Worm (Caenorhabditis elegans): ENCODE measurements around the gene Y73C8B.3.

The Y73C8B.3 gene

ce11 chrV:3165438-3165837 lies 27.6 kb downstream of the Y73C8B.3 start, which contains the start of gene C36C5.14:
Gene C36C5.14 (minus strand): TSS chrV:3165538.
- TF ChIP-seq spr-3 (GFP tag; optimal IDR thresholded peaks at IDR 0.05) (no peak), nhr-25 (tag; optimal IDR thresholded peaks at IDR 0.05; ENCODE audit: borderline replicate concordance, insufficient read depth) (no peak), nhr-77 (tag; optimal IDR thresholded peaks at IDR 0.05) (no peak), zfp-3 (GFP tag; conservative IDR thresholded peaks at IDR 0.05) (no peak), mxl-2 (GFP tag; conservative IDR thresholded peaks at IDR 0.05) (no peak), daf-8 (GFP tag; IDR thresholded peaks at IDR 0.05) (no peak), unc-62 (GFP tag; optimal IDR thresholded peaks at IDR 0.05 in 1 of 2) (no peak), unc-62 (tag; optimal IDR thresholded peaks at IDR 0.05) (no peak), spr-1 (tag; optimal IDR thresholded peaks at IDR 0.05) (no peak), mdt-29 (GFP tag; IDR thresholded peaks at IDR 0.05) (no peak), pqm-1 (tag; optimal IDR thresholded peaks at IDR 0.05) (no peak), madf-9 (GFP tag; conservative IDR thresholded peaks at IDR 0.05) (no peak), gei-8 (GFP tag; optimal IDR thresholded peaks at IDR 0.05) (no peak), dmd-8 (GFP tag; IDR thresholded peaks at IDR 0.05) (no peak), ztf-11 (tag; optimal IDR thresholded peaks at IDR 0.05) (no peak), zag-1 (tag; optimal IDR thresholded peaks at IDR 0.05) (no peak), nhr-76 (tag; optimal IDR thresholded peaks at IDR 0.05) (no peak)

- no peak for TF ChIP-seq unc-39 (tag; optimal IDR thresholded peaks at IDR 0.05)
- TF ChIP-seq fos-1 (tag; optimal IDR thresholded peaks at IDR 0.05) = no peak
- no peak for TF ChIP-seq nhr-11 (tag; optimal IDR thresholded peaks at IDR 0.05)
- TF ChIP-seq lin-1 (GFP tag; IDR thresholded peaks at IDR 0.05) = 0 out of 2 replicates have a peak, but pooled peaks have one; percentile 42
- TF ChIP-seq D1046.2 (GFP tag; IDR thresholded peaks at IDR 0.05) = peak; percentile 58; the same call in 1 of the 2 replicates
- no peak for TF ChIP-seq ceh-28 (tag; optimal IDR thresholded peaks at IDR 0.05)
- peak; percentile 34; the same call in 1 of the 2 replicates for TF ChIP-seq mdt-29 (GFP tag; IDR thresholded peaks at IDR 0.05)
- TF ChIP-seq vab-7 (GFP tag; IDR thresholded peaks at IDR 0.05) = peak; percentile 63
- peak; percentile 66 for TF ChIP-seq F49E8.2 (tag; optimal IDR thresholded peaks at IDR 0.05; ENCODE audit: borderline replicate concordance)
- peak in 1 of 2 experiments; percentile 31; a peak in 1 of 4 replicates for TF ChIP-seq madf-5 (GFP tag; IDR thresholded peaks at IDR 0.05)
- no peak for TF ChIP-seq hlh-30 (tag; optimal IDR thresholded peaks at IDR 0.05; ENCODE audit: insufficient read depth)
- no peak for TF ChIP-seq dve-1 (tag; optimal IDR thresholded peaks at IDR 0.05; ENCODE audit: insufficient read depth)
- TF ChIP-seq ceh-44 (GFP tag; IDR thresholded peaks at IDR 0.05) = 0 out of 2 replicates have a peak, but pooled peaks have one; percentile 16
- TF ChIP-seq F44E2.7 (GFP tag; IDR thresholded peaks at IDR 0.05) = no peak
- no peak for TF ChIP-seq mxl-2 (GFP tag; conservative IDR thresholded peaks at IDR 0.05)
- TF ChIP-seq dmd-9 (GFP tag; IDR thresholded peaks at IDR 0.05) = 0 out of 2 replicates have a peak, but pooled peaks have one; percentile 23
- TF ChIP-seq lim-7 (GFP tag; IDR thresholded peaks at IDR 0.05) = peak; percentile 62; the same call in 1 of the 2 replicates
- no peak for TF ChIP-seq nhr-42 (GFP tag; IDR thresholded peaks at IDR 0.05)
- no peak for TF ChIP-seq zip-11 (GFP tag; IDR thresholded peaks at IDR 0.05)
- no peak for TF ChIP-seq ama-1 (optimal IDR thresholded peaks at IDR 0.05)
- peak; percentile 28 for TF ChIP-seq unc-130 (GFP tag; optimal IDR thresholded peaks at IDR 0.05)
- peak; percentile 71; the same call in 1 of the 2 replicates for TF ChIP-seq F26F4.8 (GFP tag; conservative IDR thresholded peaks at IDR 0.05)
- no peak for TF ChIP-seq jun-1 (tag; optimal IDR thresholded peaks at IDR 0.05)
- TF ChIP-seq dmd-8 (GFP tag; IDR thresholded peaks at IDR 0.05) = peak; percentile 82
- TF ChIP-seq ztf-11 (tag; optimal IDR thresholded peaks at IDR 0.05) = no peak
- TF ChIP-seq fkh-10 (GFP tag; optimal IDR thresholded peaks at IDR 0.05) = no peak
- TF ChIP-seq egl-43 (GFP tag; IDR thresholded peaks at IDR 0.05) = peak; percentile 80
- peak; percentile 47; the same call in 1 of the 2 replicates for TF ChIP-seq ctbp-1 (GFP tag; IDR thresholded peaks at IDR 0.05)
- TF ChIP-seq lin-39 (tag; optimal IDR thresholded peaks at IDR 0.05) = no peak
- no peak for TF ChIP-seq nhr-111 (GFP tag; optimal IDR thresholded peaks at IDR 0.05)
- TF ChIP-seq unc-62 (GFP tag; optimal IDR thresholded peaks at IDR 0.05 in 1 of 2) = peak in 1 of 2 experiments; percentile 44
- TF ChIP-seq unc-62 (tag; optimal IDR thresholded peaks at IDR 0.05) = no peak
- TF ChIP-seq lin-38 (GFP tag; IDR thresholded peaks at IDR 0.05) = no peak
- TF ChIP-seq aha-1 (tag) = no peak
- TF ChIP-seq arid-1 (GFP tag; conservative IDR thresholded peaks at IDR 0.05) = peak; percentile 51; the same call in 1 of the 2 replicates
- TF ChIP-seq Y105C5A.15 (GFP tag; IDR thresholded peaks at IDR 0.05) = no peak
- TF ChIP-seq lin-13 (GFP tag; optimal IDR thresholded peaks at IDR 0.05) = no peak
- 0 out of 2 replicates have a peak, but pooled peaks have one; percentile 52 for TF ChIP-seq tra-1 (GFP tag; IDR thresholded peaks at IDR 0.05)
- TF ChIP-seq snpc-1.2 (GFP tag; IDR thresholded peaks at IDR 0.05) = peak; percentile 86
Observed at ce11 chrV:3163143-3163542, 29.9 kb downstream of the Y73C8B.3 start.

Measured in whole organism, L4 larva.